Worm (Caenorhabditis elegans): ENCODE data around the gene srxa-9.

The srxa-9 gene

DNA sequence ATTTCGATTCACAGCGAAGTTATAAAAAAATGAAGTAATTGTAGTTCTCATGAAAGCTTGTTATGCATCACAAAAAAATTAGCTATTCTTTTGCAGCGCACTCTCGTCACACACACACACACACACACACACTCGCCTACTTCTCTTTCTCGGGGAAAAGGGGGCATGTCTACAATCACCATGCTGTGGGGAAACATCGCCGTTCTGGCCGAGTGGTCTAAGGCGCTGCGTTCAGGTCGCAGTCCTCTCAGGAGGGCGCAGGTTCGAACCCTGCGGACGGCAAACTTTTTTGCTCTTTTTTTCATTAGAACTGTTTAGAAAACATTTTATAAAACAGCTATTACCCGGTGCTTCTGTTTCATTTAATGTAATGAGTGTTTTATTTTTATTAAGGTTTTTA is 5.0 kb upstream of the srxa-9 start (continued):
- no peak for TF ChIP-seq nhr-12 (tag; optimal IDR thresholded peaks at IDR 0.05)
- peak; percentile 25 for TF ChIP-seq zip-4 (GFP tag; optimal IDR thresholded peaks at IDR 0.05)
- peak in 1 of 2 experiments; percentile 51 for TF ChIP-seq mdl-1 (tag; optimal IDR thresholded peaks at IDR 0.05)
- no peak for TF ChIP-seq nhr-237 (tag; optimal IDR thresholded peaks at IDR 0.05)
- no peak for TF ChIP-seq vab-15 (tag; optimal IDR thresholded peaks at IDR 0.05)
- no peak for TF ChIP-seq blmp-1 (tag; optimal IDR thresholded peaks at IDR 0.05)
- TF ChIP-seq efl-3 (GFP tag; optimal IDR thresholded peaks at IDR 0.05) = no peak
- TF ChIP-seq fkh-8 (tag; optimal IDR thresholded peaks at IDR 0.05) = peak; percentile 70
- TF ChIP-seq ceh-8 (GFP tag; optimal IDR thresholded peaks at IDR 0.05) = peak; percentile 74
- TF ChIP-seq egl-27 (tag; optimal IDR thresholded peaks at IDR 0.05) = peak in 1 of 2 experiments; percentile 32
- peak; percentile 83 for TF ChIP-seq lin-15B (tag; optimal IDR thresholded peaks at IDR 0.05)
- no peak for TF ChIP-seq mab-9 (GFP tag; IDR thresholded peaks at IDR 0.05)
- TF ChIP-seq nhr-71 (tag; optimal IDR thresholded peaks at IDR 0.05) = peak; percentile 68
- TF ChIP-seq snu-23 (GFP tag; optimal IDR thresholded peaks at IDR 0.05) = peak; percentile 79
- peak; percentile 42 for TF ChIP-seq egl-13 (tag; optimal IDR thresholded peaks at IDR 0.05)
- TF ChIP-seq irx-1 (tag; optimal IDR thresholded peaks at IDR 0.05) = peak; percentile 24
- TF ChIP-seq ceh-82 (tag; optimal IDR thresholded peaks at IDR 0.05) = peak; percentile 30 to 83 (median 82)
- TF ChIP-seq tbx-2 (tag; optimal IDR thresholded peaks at IDR 0.05) = peak; percentile 68
- peak; percentile 49 for TF ChIP-seq xbp-1 (tag; optimal IDR thresholded peaks at IDR 0.05)
- TF ChIP-seq ces-1 (GFP tag; optimal IDR thresholded peaks at IDR 0.05) = no peak
- peak; percentile 55 for TF ChIP-seq nhr-90 (tag; optimal IDR thresholded peaks at IDR 0.05; ENCODE audit: poor library complexity)
- TF ChIP-seq sox-4 (tag; optimal IDR thresholded peaks at IDR 0.05) = peak; percentile 25
- TF ChIP-seq snpc-4 (tag; optimal IDR thresholded peaks at IDR 0.05) = peak; percentile 49
- TF ChIP-seq grh-1 (GFP tag; IDR thresholded peaks at IDR 0.05) = no peak
- peak; percentile 36 for TF ChIP-seq jun-1 (tag; optimal IDR thresholded peaks at IDR 0.05)
- no peak for TF ChIP-seq elt-3 (tag; optimal IDR thresholded peaks at IDR 0.05)
- TF ChIP-seq ceh-63 (GFP tag; optimal IDR thresholded peaks at IDR 0.05) = no peak
- no peak for TF ChIP-seq lin-39 (tag; optimal IDR thresholded peaks at IDR 0.05)
- TF ChIP-seq efl-1 (optimal IDR thresholded peaks at IDR 0.05) = peak; percentile 24 to 26
- TF ChIP-seq efl-1 (GFP tag; optimal IDR thresholded peaks at IDR 0.05 in 1 of 2) = peak in 1 of 2 experiments; percentile 90
- TF ChIP-seq ama-1 (optimal IDR thresholded peaks at IDR 0.05) = no peak
- peak; percentile 55 for TF ChIP-seq swsn-7 (tag; optimal IDR thresholded peaks at IDR 0.05)
- no peak for TF ChIP-seq sup-37 (GFP tag; optimal IDR thresholded peaks at IDR 0.05)
- peak; percentile 32 for TF ChIP-seq skn-1 (tag; optimal IDR thresholded peaks at IDR 0.05)
- TF ChIP-seq rnt-1 (tag; optimal IDR thresholded peaks at IDR 0.05) = peak; percentile 76
- TF ChIP-seq lin-14 (GFP tag; optimal IDR thresholded peaks at IDR 0.05) = peak; percentile 77
- TF ChIP-seq mef-2 (tag; optimal IDR thresholded peaks at IDR 0.05) = no peak
- TF ChIP-seq nhr-47 (tag; optimal IDR thresholded peaks at IDR 0.05) = peak; percentile 74
- TF ChIP-seq nhr-85 (tag) = peak; percentile 65
- no peak for TF ChIP-seq unc-62 (GFP tag; optimal IDR thresholded peaks at IDR 0.05)
- no peak for TF ChIP-seq zag-1 (tag; optimal IDR thresholded peaks at IDR 0.05)
- peak; percentile 32 to 70 for TF ChIP-seq lin-35 (GFP tag; optimal IDR thresholded peaks at IDR 0.05)
- TF ChIP-seq Y116A8C.19 (tag; optimal IDR thresholded peaks at IDR 0.05; ENCODE audit: borderline replicate concordance) = no peak
- peak; percentile 47 for TF ChIP-seq mep-1 (tag; optimal IDR thresholded peaks at IDR 0.05)
- TF ChIP-seq unc-86 (tag; optimal IDR thresholded peaks at IDR 0.05) = peak; percentile 66
- no peak for TF ChIP-seq hlh-4 (tag; optimal IDR thresholded peaks at IDR 0.05)
- no peak for TF ChIP-seq pag-3 (tag; optimal IDR thresholded peaks at IDR 0.05; ENCODE audit: borderline replicate concordance, insufficient read depth)
- no peak for TF ChIP-seq fos-1 (tag; optimal IDR thresholded peaks at IDR 0.05)
- TF ChIP-seq unc-30 (tag; optimal IDR thresholded peaks at IDR 0.05) = no peak
- TF ChIP-seq ceh-88 (GFP tag; IDR thresholded peaks at IDR 0.05) = no peak
- TF ChIP-seq fkh-4 (tag; optimal IDR thresholded peaks at IDR 0.05; ENCODE audit: borderline replicate concordance) = no peak
- peak; percentile 22 for TF ChIP-seq lin-13 (GFP tag; optimal IDR thresholded peaks at IDR 0.05)
- no peak for TF ChIP-seq nhr-28 (tag; optimal IDR thresholded peaks at IDR 0.05)
- peak; percentile 47 to 52 for TF ChIP-seq lsy-2 (tag; optimal IDR thresholded peaks at IDR 0.05)

All from whole organism, L1 larva.